Worm (Caenorhabditis elegans): ENCODE data around the gene isy-1.

DNA sequence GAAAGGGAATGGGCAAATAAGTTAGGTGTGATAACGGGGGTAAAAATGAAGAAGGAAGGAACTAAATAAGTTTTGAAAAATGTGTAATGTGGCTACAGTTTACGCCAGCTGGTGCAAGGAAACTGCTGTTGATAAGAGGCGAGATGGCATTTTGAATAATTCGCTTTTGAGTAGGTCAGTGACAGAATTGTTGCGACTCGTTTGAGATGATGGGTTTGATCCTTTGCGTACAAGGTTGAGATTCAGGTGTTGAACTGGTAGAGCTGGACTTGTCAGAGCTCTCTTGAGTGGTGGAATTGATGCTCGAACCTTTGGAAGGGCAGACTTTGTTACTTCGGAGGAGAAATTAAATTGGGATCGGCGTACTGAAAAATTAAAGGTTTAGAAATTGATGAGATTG, 11.3 kb upstream of the isy-1 start:
- no peak for TF ChIP-seq med-1 (GFP tag; optimal IDR thresholded peaks at IDR 0.05; ENCODE audit: insufficient read depth)
- TF ChIP-seq ref-1 (GFP tag; conservative IDR thresholded peaks at IDR 0.05) = no peak
- TF ChIP-seq klf-2 (GFP tag; conservative IDR thresholded peaks at IDR 0.05) = no peak
- no peak for TF ChIP-seq cog-1 (tag; optimal IDR thresholded peaks at IDR 0.05)
- TF ChIP-seq tab-1 (GFP tag; IDR thresholded peaks at IDR 0.05) = no peak
- TF ChIP-seq ztf-23 (GFP tag; IDR thresholded peaks at IDR 0.05) = no peak
- TF ChIP-seq flt-1 (GFP tag; IDR thresholded peaks at IDR 0.05) = no peak
